Fruit fly (Drosophila melanogaster) whole organism, wandering third instar larva: ENCODE results near the gene CG10086.

Experiments
- Dfd ChIP-seq: fragments of >200 bp; optimal IDR thresholded peaks from 2 replicates; lab custom pipeline; 2017; ENCODE audit warnings: missing biosample characterization, missing genetic modification characterization
- Jra ChIP-seq: sonication (Bioruptor generic); optimal IDR thresholded peaks from 2 replicates; lab custom pipeline; 2016; ENCODE audit warnings: missing biosample characterization, missing genetic modification characterization
- lola ChIP-seq: fragments of >200 bp; optimal IDR thresholded peaks from 2 replicates; lab custom pipeline; 2017; ENCODE audit warnings: missing biosample characterization, missing genetic modification characterization
- usp ChIP-seq: fragments of >200 bp; optimal IDR thresholded peaks from 2 replicates; lab custom pipeline; 2017; ENCODE audit warnings: missing biosample characterization, missing genetic modification characterization

DNA sequence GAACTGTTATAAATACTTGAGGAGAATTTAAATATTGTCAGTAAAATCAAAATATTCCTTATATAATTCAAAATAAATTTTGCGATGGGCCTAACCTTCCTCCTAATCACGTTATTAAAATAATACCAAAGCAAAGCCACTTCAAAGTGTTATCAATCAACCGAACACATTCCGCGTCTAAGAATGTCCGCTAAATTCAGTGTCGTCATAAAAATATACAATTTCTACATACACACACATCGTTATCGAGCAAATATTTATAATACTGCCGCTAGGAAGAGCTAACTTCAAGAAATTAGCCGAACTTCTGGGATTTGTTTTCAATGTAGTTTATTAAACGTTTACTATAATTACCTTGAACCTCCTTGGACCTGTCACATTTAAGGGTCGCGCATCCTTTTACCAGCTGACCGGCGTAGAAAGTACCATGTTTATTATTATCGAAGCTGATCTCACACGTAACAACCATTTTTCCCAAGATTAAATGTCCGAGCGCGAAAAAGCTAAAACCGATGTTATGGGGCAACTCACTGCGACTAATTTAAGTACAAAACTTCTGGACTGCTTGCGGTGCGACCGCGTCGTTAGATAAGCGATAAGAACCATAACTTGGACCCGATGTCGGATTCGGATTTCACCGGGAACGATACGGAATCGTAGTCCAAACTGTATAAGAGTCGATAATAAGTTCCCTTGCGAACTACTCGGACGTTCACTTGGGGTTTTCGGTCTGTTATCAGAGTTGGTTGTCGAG, 7.3 kb upstream of the CG10086 start, which contains the start of gene CG18747:
- TF ChIP-seq usp (GFP tag; lab: Kevin White, UChicago), result no peak
- TF ChIP-seq Jra (GFP tag; lab: Kevin White, UChicago), result no peak
- no peak for TF ChIP-seq lola (GFP tag; lab: Kevin White, UChicago)
- TF ChIP-seq Dfd (GFP tag; lab: Kevin White, UChicago), result no peak
